Worm (Caenorhabditis elegans): ENCODE data around the gene syp-1.

The syp-1 gene

ce11 chrV:16407663-16408062, 3.6 kb downstream of the syp-1 start, which contains the start of gene F26D2.3:
Gene F26D2.3 (plus strand): TSS chrV:16407963.
- TF ChIP-seq elt-3 (tag; optimal IDR thresholded peaks at IDR 0.05) (no peak), xbp-1 (tag; optimal IDR thresholded peaks at IDR 0.05) (no peak)

- no peak for TF ChIP-seq skn-1 (tag; optimal IDR thresholded peaks at IDR 0.05)
- no peak for TF ChIP-seq nhr-77 (tag; optimal IDR thresholded peaks at IDR 0.05)
These were observed 6.4 kb downstream of the syp-1 start, which contains the start of gene srh-145 for ce11 chrV:16410521-16410920. Gene srh-145 (plus strand): TSS chrV:16410713.

DNA sequence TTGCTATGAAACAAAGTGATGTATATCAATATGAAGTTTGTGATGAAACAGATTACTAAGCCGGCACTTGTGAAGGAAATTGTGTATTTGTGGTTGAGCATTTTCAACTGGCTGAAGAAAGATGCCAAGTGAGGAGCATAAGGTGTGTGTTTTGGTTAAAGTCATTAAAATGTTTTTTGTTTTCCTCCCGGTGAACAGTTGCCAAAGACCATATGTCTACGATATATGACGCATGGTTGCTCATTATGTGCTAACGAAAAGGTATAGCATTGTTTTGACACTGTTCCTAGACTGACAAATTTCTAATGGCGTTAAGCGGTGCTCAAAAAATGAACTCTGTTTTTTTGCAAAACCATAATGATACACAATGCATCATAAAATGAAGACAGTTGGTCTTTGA, 12.9 kb downstream of the syp-1 start, which contains the start of gene str-55:
Gene str-55, minus strand, starts transcription at position 101 of the 400 bp plus-strand sequence.
- TF ChIP-seq Y116A8C.19 (tag; optimal IDR thresholded peaks at IDR 0.05; ENCODE audit: borderline replicate concordance) = no peak
- no peak for TF ChIP-seq nhr-71 (tag; optimal IDR thresholded peaks at IDR 0.05)
- TF ChIP-seq sptf-1 (tag; optimal IDR thresholded peaks at IDR 0.05) = no peak
- TF ChIP-seq C34B4.2 (tag; optimal IDR thresholded peaks at IDR 0.05) = no peak
- TF ChIP-seq tbx-2 (tag; optimal IDR thresholded peaks at IDR 0.05) = no peak
- no peak for TF ChIP-seq nhr-28 (tag; optimal IDR thresholded peaks at IDR 0.05)
- TF ChIP-seq elt-3 (tag; optimal IDR thresholded peaks at IDR 0.05) = no peak
- TF ChIP-seq ets-5 (GFP tag; IDR thresholded peaks at IDR 0.05) = no peak
- TF ChIP-seq nhr-237 (tag; optimal IDR thresholded peaks at IDR 0.05) = no peak
- TF ChIP-seq nhr-19 (GFP tag; conservative IDR thresholded peaks at IDR 0.05) = no peak
- no peak for TF ChIP-seq fkh-8 (tag; optimal IDR thresholded peaks at IDR 0.05)
- no peak for TF ChIP-seq pqm-1 (tag; optimal IDR thresholded peaks at IDR 0.05)
- no peak for TF ChIP-seq swsn-7 (tag; optimal IDR thresholded peaks at IDR 0.05)
- no peak for TF ChIP-seq irx-1 (tag; optimal IDR thresholded peaks at IDR 0.05)

DNA sequence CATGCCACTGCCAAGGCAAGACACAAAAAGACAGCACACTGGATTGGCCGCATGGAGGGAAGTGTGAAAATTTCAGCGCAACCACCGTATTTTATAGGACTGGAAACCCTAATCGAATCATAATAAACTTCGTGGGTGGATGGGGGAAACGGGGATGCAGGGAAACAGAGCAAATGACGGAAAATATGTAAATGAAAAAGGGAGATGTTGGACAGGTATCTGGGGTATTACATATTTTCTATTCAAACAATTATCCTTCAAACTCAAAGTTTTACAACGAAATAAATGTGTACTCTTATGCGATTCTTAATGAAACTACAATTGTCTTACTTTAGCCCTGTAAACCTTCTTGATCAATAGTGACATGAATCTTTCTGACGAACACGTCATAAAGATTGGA, 15.7 kb downstream of the syp-1 start, which contains the start of gene F26D2.16:
Gene F26D2.16, minus strand, starts transcription at position 101 of the 400 bp plus-strand sequence.
- TF ChIP-seq nhr-84 (tag; optimal IDR thresholded peaks at IDR 0.05) = no peak

DNA sequence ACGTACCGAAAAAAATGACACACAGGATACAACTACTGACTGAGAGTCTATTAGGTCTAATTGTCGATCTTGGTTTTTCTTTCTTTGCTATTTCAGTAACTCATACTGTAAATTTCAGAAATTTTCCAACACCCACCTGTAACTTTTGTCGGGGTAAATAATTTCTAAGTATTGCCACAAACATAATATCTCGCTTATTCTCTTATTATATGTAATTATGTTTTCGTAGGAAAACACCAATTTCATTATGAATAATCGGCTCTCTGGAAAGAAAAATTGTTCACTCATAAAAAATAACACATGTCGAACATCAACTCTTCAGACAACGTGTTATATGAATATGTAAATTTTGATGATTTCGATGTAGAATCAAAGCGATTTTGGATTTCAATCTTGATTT, 16.6 kb downstream of the syp-1 start, which contains the start of gene srw-48:
Gene srw-48, plus strand, starts transcription at position 301 of the 400 bp plus-strand sequence.
- TF ChIP-seq nhr-77 (tag; optimal IDR thresholded peaks at IDR 0.05) (no peak), nhr-20 (tag; optimal IDR thresholded peaks at IDR 0.05) (no peak), vab-15 (tag; optimal IDR thresholded peaks at IDR 0.05) (no peak), C04F5.9 (tag; optimal IDR thresholded peaks at IDR 0.05) (no peak), ceh-88 (GFP tag; IDR thresholded peaks at IDR 0.05) (no peak), hpl-2 (GFP tag; optimal IDR thresholded peaks at IDR 0.05) (no peak), dpl-1 (GFP tag; optimal IDR thresholded peaks at IDR 0.05) (no peak), ces-1 (GFP tag; optimal IDR thresholded peaks at IDR 0.05) (no peak), unc-130 (tag; optimal IDR thresholded peaks at IDR 0.05) (no peak), fkh-4 (tag; optimal IDR thresholded peaks at IDR 0.05; ENCODE audit: borderline replicate concordance) (no peak), aha-1 (tag; optimal IDR thresholded peaks at IDR 0.05) (no peak), fkh-8 (tag; optimal IDR thresholded peaks at IDR 0.05) (no peak)

DNA sequence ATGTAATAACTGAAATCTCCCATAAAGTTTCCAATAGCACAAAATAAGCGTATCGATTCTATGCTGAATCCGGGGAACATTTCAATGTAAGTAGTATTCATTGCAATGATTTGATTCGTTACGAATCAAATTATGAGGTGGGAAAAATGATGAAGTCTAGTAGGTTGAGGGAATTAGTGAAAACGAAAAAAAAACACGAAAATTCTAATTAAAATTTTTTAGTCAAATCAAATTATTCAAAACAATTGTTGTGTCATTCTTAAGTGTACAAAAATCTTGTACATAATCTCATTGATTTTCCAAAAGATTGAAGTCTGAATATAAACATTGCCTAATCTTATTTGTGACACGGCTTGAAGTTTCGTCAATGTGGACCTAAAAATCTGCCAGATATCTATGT, 20.4 kb downstream of the syp-1 start, which contains the start of gene srw-29:
Gene srw-29, minus strand, starts transcription at position 101 of the 400 bp plus-strand sequence.
- TF ChIP-seq fkh-8 (tag; optimal IDR thresholded peaks at IDR 0.05) = no peak
- no peak for TF ChIP-seq ama-1 (optimal IDR thresholded peaks at IDR 0.05)
- no peak for TF ChIP-seq aha-1 (tag; optimal IDR thresholded peaks at IDR 0.05)
- TF ChIP-seq nhr-76 (tag; optimal IDR thresholded peaks at IDR 0.05) = no peak
- no peak for TF ChIP-seq nhr-84 (tag; optimal IDR thresholded peaks at IDR 0.05)

DNA sequence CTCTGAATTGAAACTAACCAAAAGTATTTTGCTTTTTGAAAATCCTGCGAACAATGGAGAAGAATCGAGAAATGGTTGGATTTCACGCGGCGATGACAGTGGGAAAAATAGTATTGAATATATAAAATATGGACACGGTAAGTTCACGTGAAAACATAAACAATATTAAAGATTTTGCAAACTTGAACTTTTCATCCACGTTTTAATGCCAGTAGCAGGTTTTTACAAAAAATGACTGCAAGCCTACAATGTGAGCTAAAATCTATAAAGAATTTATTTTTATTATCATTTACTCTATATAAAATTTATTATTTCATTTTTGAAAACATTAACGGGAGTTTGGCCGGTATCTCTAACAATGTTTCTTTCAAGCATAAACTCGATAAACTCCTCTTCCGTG, 25.4 kb downstream of the syp-1 start, which contains the start of gene F26D2.10:
Gene F26D2.10, minus strand, starts transcription at position 101 of the 400 bp plus-strand sequence.
- TF ChIP-seq fos-1 (tag; optimal IDR thresholded peaks at IDR 0.05) = no peak
- no peak for TF ChIP-seq ceh-63 (GFP tag; optimal IDR thresholded peaks at IDR 0.05)

Data from whole organism, L1 larva.